Worm (Caenorhabditis elegans): ENCODE data around the gene idpa-1.

ce11 chrIII:2937780-2938179 lies 36.8 kb upstream of the idpa-1 start:
- TF ChIP-seq aly-1 (tag; optimal IDR thresholded peaks at IDR 0.05) (no peak), hmg-4 (GFP tag; optimal IDR thresholded peaks at IDR 0.05) (no peak)

Measured in whole organism, early embryonic.